Fruit fly (Drosophila melanogaster): Measurements from ENCODE around the gene trp.
A peak's percentile ranks its signal among the peaks of the same experiment; 100 is the strongest.

trp gene

DNA sequence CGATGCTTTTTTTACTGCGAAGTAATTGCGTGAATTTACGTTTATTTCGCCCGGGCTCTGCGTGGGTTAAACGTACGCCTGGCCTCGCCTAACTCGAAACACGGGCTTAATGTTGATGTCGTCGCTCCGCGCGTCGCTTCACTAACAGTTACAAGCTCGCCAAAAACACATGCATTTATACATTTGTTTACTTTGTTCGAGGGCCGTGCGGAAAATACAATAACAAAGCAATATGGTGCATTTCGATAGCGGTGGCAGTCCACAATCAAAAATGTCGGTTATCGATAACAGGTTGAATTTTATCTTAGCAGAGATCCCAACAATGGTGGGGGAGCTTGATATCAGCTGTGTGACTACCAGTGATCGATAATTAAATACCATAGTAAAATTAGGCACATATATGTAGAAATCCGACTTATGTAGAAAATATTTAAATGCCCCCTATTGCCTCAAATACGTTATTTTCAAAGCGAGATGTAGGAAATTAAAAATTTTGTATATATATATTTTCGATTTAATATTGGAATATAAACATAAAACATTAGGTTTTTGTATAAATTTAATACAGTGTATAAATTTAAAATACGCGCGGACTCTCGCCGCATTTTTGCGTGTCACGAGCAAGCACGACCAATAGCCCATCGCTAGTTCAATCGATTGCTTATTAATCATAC lies 51.3 kb downstream of the trp start, which contains the start of gene Zip99C (continued):
- TF ChIP-seq slbo (GFP tag; IDR thresholded peaks at IDR 0.05), result peak; percentile 63
- TF ChIP-seq CG34376 (GFP tag; optimal IDR thresholded peaks at IDR 0.05), result no peak
- no peak for TF ChIP-seq ssp (GFP tag; IDR thresholded peaks at IDR 0.05)
- TF ChIP-seq CG2129 (GFP tag; IDR thresholded peaks at IDR 0.05; ENCODE audit: partially characterized antibody), result peak; percentile 79; the same call in 1 of the 2 replicates
- TF ChIP-seq CG7963 (GFP tag; IDR thresholded peaks at IDR 0.05; ENCODE audit: partially characterized antibody), result peak; percentile 59; the same call in 2 of the 3 replicates
- TF ChIP-seq dm (GFP tag; optimal IDR thresholded peaks at IDR 0.05), result no peak
- peak; percentile 90 for TF ChIP-seq Doc3 (GFP tag; IDR thresholded peaks at IDR 0.05; ENCODE audit: partially characterized antibody)
- no peak for TF ChIP-seq Optix (GFP tag; IDR thresholded peaks at IDR 0.05)
- peak; percentile 46 to 52 for TF ChIP-seq dpn (GFP tag; optimal IDR thresholded peaks at IDR 0.05)
- TF ChIP-seq CG12299 (tag; optimal IDR thresholded peaks at IDR 0.05), result no peak
- TF ChIP-seq CG7745 (tag; optimal IDR thresholded peaks at IDR 0.05), result no peak
- no peak for TF ChIP-seq ewg (GFP tag; optimal IDR thresholded peaks at IDR 0.05)
- TF ChIP-seq CG15479 (GFP tag; optimal IDR thresholded peaks at IDR 0.05), result peak; percentile 42
- TF ChIP-seq otp (GFP tag; IDR thresholded peaks at IDR 0.05), result 0 out of 3 replicates have a peak, but pooled peaks have one; percentile 32
- TF ChIP-seq da (GFP tag; optimal IDR thresholded peaks at IDR 0.05), result no peak
- TF ChIP-seq CG17829 (tag; optimal IDR thresholded peaks at IDR 0.05), result peak; percentile 41
- TF ChIP-seq oc (tag; optimal IDR thresholded peaks at IDR 0.05), result no peak
- TF ChIP-seq Spps (tag; optimal IDR thresholded peaks at IDR 0.05), result no peak
- TF ChIP-seq HHEX (GFP tag; optimal IDR thresholded peaks at IDR 0.05), result no peak
- TF ChIP-seq Ets97D (GFP tag; optimal IDR thresholded peaks at IDR 0.05), result peak; percentile 72
- no peak for TF ChIP-seq br (optimal IDR thresholded peaks at IDR 0.05)
- peak; percentile 63 for TF ChIP-seq Sin3A (optimal IDR thresholded peaks at IDR 0.05)
- TF ChIP-seq ems (GFP tag; optimal IDR thresholded peaks at IDR 0.05), result no peak
- peak; percentile 93 for TF ChIP-seq pzg (GFP tag; optimal IDR thresholded peaks at IDR 0.05)
- TF ChIP-seq CG15514 (GFP tag; optimal IDR thresholded peaks at IDR 0.05), result no peak
- peak; percentile 66 for TF ChIP-seq CG6791 (GFP tag; IDR thresholded peaks at IDR 0.05; ENCODE audit: partially characterized antibody)
- no peak for TF ChIP-seq CG10959 (GFP tag; IDR thresholded peaks at IDR 0.05)
- TF ChIP-seq C15 (GFP tag; IDR thresholded peaks at IDR 0.05), result no peak
- TF ChIP-seq sr (GFP tag; IDR thresholded peaks at IDR 0.05), result 0 out of 3 replicates have a peak, but pooled peaks have one; percentile 16
- TF ChIP-seq danr (GFP tag; IDR thresholded peaks at IDR 0.05), result no peak
- peak; percentile 23; the same call in 1 of the 2 replicates for TF ChIP-seq vvl (GFP tag; IDR thresholded peaks at IDR 0.05)
- no peak for TF ChIP-seq CG5245 (GFP tag; optimal IDR thresholded peaks at IDR 0.05)
- TF ChIP-seq CG6854 (GFP tag; optimal IDR thresholded peaks at IDR 0.05), result peak; percentile 5
- TF ChIP-seq zfh2 (GFP tag; optimal IDR thresholded peaks at IDR 0.05), result peak; percentile 41
- no peak for TF ChIP-seq Oli (tag; optimal IDR thresholded peaks at IDR 0.05)
- TF ChIP-seq bowl (GFP tag; IDR thresholded peaks at IDR 0.05), result no peak
- peak; percentile 33 for TF ChIP-seq NC2β (GFP tag; optimal IDR thresholded peaks at IDR 0.05)
- TF ChIP-seq CG43689 (GFP tag; IDR thresholded peaks at IDR 0.05), result no peak
- no peak for TF ChIP-seq B-H2 (GFP tag; optimal IDR thresholded peaks at IDR 0.05)
- TF ChIP-seq pita (GFP tag; optimal IDR thresholded peaks at IDR 0.05), result peak; percentile 92
- no peak; the same call in 2 of the 3 replicates for TF ChIP-seq croc (GFP tag; conservative IDR thresholded peaks at IDR 0.05)
- TF ChIP-seq Max (GFP tag; optimal IDR thresholded peaks at IDR 0.05), result peak; percentile 55
- TF ChIP-seq CG4404 (GFP tag; IDR thresholded peaks at IDR 0.05), result no peak
- peak; percentile 29 for TF ChIP-seq gsb-n (tag; optimal IDR thresholded peaks at IDR 0.05)
- peak; percentile 81 for TF ChIP-seq CG14710 (tag; optimal IDR thresholded peaks at IDR 0.05)
- TF ChIP-seq CG13296 (GFP tag; optimal IDR thresholded peaks at IDR 0.05), result peak; percentile 1
- no peak for TF ChIP-seq her (GFP tag; optimal IDR thresholded peaks at IDR 0.05)
- TF ChIP-seq tup (GFP tag; optimal IDR thresholded peaks at IDR 0.05), result peak; percentile 9
- no peak for TF ChIP-seq dati (GFP tag; IDR thresholded peaks at IDR 0.05)
- TF ChIP-seq CG2712 (tag; optimal IDR thresholded peaks at IDR 0.05), result peak; percentile 58
